Fruit fly (Drosophila melanogaster) whole organism, embryonic: Measurements from ENCODE around the gene CG8543.

ENCODE experiments used
- ATbp ChIP-seq: fragments of 200-800 bp; sonication (Bioruptor generic); optimal IDR thresholded peaks from 2 replicates; lab custom pipeline; 2017; ENCODE audit warnings: missing biosample characterization, mild to moderate bottlenecking, missing genetic modification characterization, missing genetic modification reagents
- Atf-2 ChIP-seq: fragments of 200-800 bp; sonication (Bioruptor generic); optimal IDR thresholded peaks from 2 replicates; lab custom pipeline; 2016; ENCODE audit warnings: missing biosample characterization, missing genetic modification characterization
- CG10543 ChIP-seq: fragments of 200-800 bp; sonication (Bioruptor generic); optimal IDR thresholded peaks from 3 replicates; lab custom pipeline; 2017; ENCODE audit warnings: missing biosample characterization, mild to moderate bottlenecking, missing genetic modification characterization, moderate library complexity
- CG12104 ChIP-seq: fragments of 200-800 bp; sonication (Bioruptor generic); optimal IDR thresholded peaks from 3 replicates; lab custom pipeline; 2016; ENCODE audit warnings: missing biosample characterization, missing genetic modification characterization
- CG1233 ChIP-seq: fragments of 200-800 bp; sonication (Bioruptor generic); optimal IDR thresholded peaks from 4 replicates; lab custom pipeline; 2018; ENCODE audit warnings: missing biosample characterization, mild to moderate bottlenecking, missing genetic modification characterization
- CG13296 ChIP-seq: fragments of 200-800 bp; sonication (Bioruptor generic); optimal IDR thresholded peaks from 3 replicates; lab custom pipeline; 2018; ENCODE audit warnings: missing biosample characterization, mild to moderate bottlenecking, missing genetic modification characterization
- CG17612 ChIP-seq: fragments of 200-800 bp; sonication (Bioruptor generic); IDR thresholded peaks from 2 replicates; pipeline ENCODE4 v1.3.6; 2022; ENCODE audit warnings: missing biosample characterization, missing genetic modification characterization
- CG18011 ChIP-seq: fragments of 200-800 bp; sonication (Bioruptor generic); optimal IDR thresholded peaks from 2 replicates; lab custom pipeline; 2017; ENCODE audit warnings: missing biosample characterization, missing genetic modification characterization, mild to moderate bottlenecking, moderate library complexity, missing genotype
- CG2129 ChIP-seq: fragments of 200-800 bp; sonication (Bioruptor generic); IDR thresholded peaks from 2 replicates; pipeline ENCODE4 v1.3.6; 2022; ENCODE audit warnings: missing biosample characterization, missing genetic modification characterization; ENCODE audit not compliant: partially characterized antibody
- CG2199 ChIP-seq: fragments of 200-800 bp; sonication (Bioruptor generic); IDR thresholded peaks from 3 replicates; pipeline ENCODE4 v1.3.6; 2022; ENCODE audit warnings: missing biosample characterization, missing genetic modification characterization
- CG34376 ChIP-seq: fragments of 200-800 bp; sonication (Bioruptor generic); optimal IDR thresholded peaks from 2 replicates; lab custom pipeline; 2018; ENCODE audit warnings: missing biosample characterization, mild to moderate bottlenecking, missing genetic modification characterization
- CG4282 ChIP-seq: fragments of 200-800 bp; sonication (Bioruptor generic); optimal IDR thresholded peaks from 2 replicates; lab custom pipeline; 2016; ENCODE audit warnings: missing biosample characterization, missing genetic modification characterization
- CG43689 ChIP-seq: fragments of 200-800 bp; sonication (Bioruptor generic); IDR thresholded peaks from 2 replicates; pipeline ENCODE4 v1.3.6; 2022; ENCODE audit warnings: missing biosample characterization, missing genetic modification characterization
- CG4404 ChIP-seq: fragments of 200-800 bp; sonication (Bioruptor generic); IDR thresholded peaks from 2 replicates; pipeline ENCODE4 v1.3.6; 2022; ENCODE audit warnings: missing biosample characterization, missing genetic modification characterization
- CG6683 ChIP-seq: fragments of 200-800 bp; sonication (Bioruptor generic); optimal IDR thresholded peaks from 2 replicates; lab custom pipeline; 2017; ENCODE audit warnings: missing biosample characterization, mild to moderate bottlenecking, missing genetic modification characterization, missing genetic modification reagents
- CG7745 ChIP-seq: fragments of 200-800 bp; sonication (Bioruptor generic); optimal IDR thresholded peaks from 2 replicates; lab custom pipeline; 2018; ENCODE audit warnings: missing biosample characterization, mild to moderate bottlenecking, missing genetic modification characterization, moderate library complexity
- CG8765 ChIP-seq: fragments of 200-800 bp; sonication (Bioruptor generic); IDR thresholded peaks from 2 replicates; pipeline ENCODE4 v1.3.6; 2022; ENCODE audit warnings: missing biosample characterization, missing genetic modification characterization
- CG9609 ChIP-seq: fragments of 200-800 bp; sonication (Bioruptor generic); optimal IDR thresholded peaks from 3 replicates; lab custom pipeline; 2016; ENCODE audit warnings: missing biosample characterization, missing genetic modification characterization
- CG9727 ChIP-seq: fragments of 200-800 bp; sonication (Bioruptor generic); optimal IDR thresholded peaks from 3 replicates; lab custom pipeline; 2017; ENCODE audit warnings: missing biosample characterization, mild to moderate bottlenecking, missing genetic modification characterization
- CrebB ChIP-seq: fragments of 200-800 bp; sonication (Bioruptor generic); optimal IDR thresholded peaks from 3 replicates; lab custom pipeline; 2018; ENCODE audit warnings: missing biosample characterization, mild to moderate bottlenecking, missing genetic modification characterization
- Dip2 ChIP-seq: fragments of 200-800 bp; sonication (Bioruptor generic); IDR thresholded peaks from 2 replicates; pipeline ENCODE4 v1.3.6; 2022; ENCODE audit warnings: missing biosample characterization, missing genetic modification characterization
- Dp ChIP-seq: fragments of 200-800 bp; sonication (Bioruptor generic); optimal IDR thresholded peaks from 2 replicates; lab custom pipeline; 2018; ENCODE audit warnings: missing biosample characterization, mild to moderate bottlenecking, missing genetic modification characterization, moderate library complexity
- Ets65A ChIP-seq: fragments of 200-800 bp; sonication (Bioruptor generic); peaks from one replicate; lab custom pipeline; 2016; ENCODE audit warnings: missing biosample characterization, missing genetic modification characterization
- Fer1 ChIP-seq: fragments of 200-800 bp; sonication (Bioruptor generic); optimal IDR thresholded peaks from 2 replicates; lab custom pipeline; 2017; ENCODE audit warnings: missing biosample characterization, mild to moderate bottlenecking, missing genetic modification characterization
- HLHmδ ChIP-seq: fragments of 200-800 bp; sonication (Bioruptor generic); optimal IDR thresholded peaks from 2 replicates; lab custom pipeline; 2018; ENCODE audit warnings: missing biosample characterization, mild to moderate bottlenecking, missing genetic modification characterization, moderate library complexity
- HmgZ ChIP-seq: fragments of 200-800 bp; sonication (Bioruptor generic); optimal IDR thresholded peaks from 2 replicates; lab custom pipeline; 2018; ENCODE audit warnings: missing biosample characterization, mild to moderate bottlenecking, missing genetic modification characterization
- Hr3 ChIP-seq: fragments of 200-800 bp; sonication (Bioruptor generic); optimal IDR thresholded peaks from 3 replicates; lab custom pipeline; 2016; ENCODE audit warnings: missing biosample characterization, missing genetic modification characterization
- Jarid2 ChIP-seq: fragments of 200-800 bp; sonication (Bioruptor generic); optimal IDR thresholded peaks from 3 replicates; lab custom pipeline; 2017; ENCODE audit warnings: mild to moderate bottlenecking, missing biosample characterization, missing genetic modification reagents, missing genetic modification characterization
- MBD-R2 ChIP-seq: fragments of 200-800 bp; sonication (Bioruptor generic); IDR thresholded peaks from 2 replicates; pipeline ENCODE4 v1.3.6; 2022; ENCODE audit warnings: missing biosample characterization, missing genetic modification characterization
- Rx ChIP-seq: fragments of 200-800 bp; sonication (Bioruptor generic); IDR thresholded peaks from 2 replicates; pipeline ENCODE4 v1.3.6; 2022; ENCODE audit warnings: missing biosample characterization, missing genetic modification characterization
- Vsx1 ChIP-seq: fragments of 200-800 bp; sonication (Bioruptor generic); optimal IDR thresholded peaks from 2 replicates; lab custom pipeline; 2017; ENCODE audit warnings: missing biosample characterization, mild to moderate bottlenecking, missing genetic modification characterization, missing genetic modification reagents
- Xbp1 ChIP-seq: fragments of 200-800 bp; sonication (Bioruptor generic); optimal IDR thresholded peaks from 3 replicates; lab custom pipeline; 2016; ENCODE audit warnings: missing biosample characterization, mild to moderate bottlenecking, missing genetic modification characterization
- bab2 ChIP-seq: fragments of 200-800 bp; sonication (Bioruptor generic); optimal IDR thresholded peaks from 2 replicates; lab custom pipeline; 2016; ENCODE audit warnings: missing biosample characterization, missing genetic modification characterization
- bowl ChIP-seq: fragments of 200-800 bp; sonication (Bioruptor generic); IDR thresholded peaks from 2 replicates; pipeline ENCODE4 v1.3.6; 2022; ENCODE audit warnings: missing biosample characterization, missing genetic modification characterization
- btn ChIP-seq: fragments of 200-800 bp; sonication (Bioruptor generic); optimal IDR thresholded peaks from 2 replicates; lab custom pipeline; 2016; ENCODE audit warnings: missing biosample characterization, missing genetic modification characterization
- ci ChIP-seq: fragments of 200-800 bp; sonication (Bioruptor generic); IDR thresholded peaks from 3 replicates; pipeline ENCODE4 v1.3.6; 2022; ENCODE audit warnings: missing biosample characterization, missing genetic modification characterization
- corto ChIP-seq: fragments of 200-800 bp; sonication (Bioruptor generic); optimal IDR thresholded peaks from 2 replicates; lab custom pipeline; 2016; ENCODE audit warnings: missing biosample characterization, mild to moderate bottlenecking, missing genetic modification characterization, moderate library complexity
- ftz-f1 ChIP-seq: fragments of 200-800 bp; sonication (Bioruptor generic); optimal IDR thresholded peaks from 2 replicates; lab custom pipeline; 2016; ENCODE audit warnings: missing biosample characterization, missing genetic modification characterization
- gsb-n ChIP-seq: fragments of 200-800 bp; sonication (Bioruptor generic); optimal IDR thresholded peaks from 3 replicates; lab custom pipeline; 2018; ENCODE audit warnings: missing biosample characterization, mild to moderate bottlenecking, missing genetic modification characterization
- lmd ChIP-seq: fragments of 200-800 bp; sonication (Bioruptor generic); IDR thresholded peaks from 2 replicates; pipeline ENCODE4 v1.3.6; 2022; ENCODE audit warnings: missing biosample characterization, missing genetic modification characterization
- oc ChIP-seq: fragments of 200-800 bp; sonication (Bioruptor generic); optimal IDR thresholded peaks from 2 replicates; lab custom pipeline; 2018; ENCODE audit warnings: missing biosample characterization, mild to moderate bottlenecking, missing genetic modification characterization, moderate library complexity
- pfk ChIP-seq: fragments of 200-800 bp; sonication (Bioruptor generic); optimal IDR thresholded peaks from 2 replicates; lab custom pipeline; 2018; ENCODE audit warnings: missing biosample characterization, mild to moderate bottlenecking, missing genetic modification characterization, moderate library complexity
- salm ChIP-seq: fragments of 200-800 bp; sonication (Bioruptor generic); optimal IDR thresholded peaks from 2 replicates; lab custom pipeline; 2018; ENCODE audit warnings: missing biosample characterization, mild to moderate bottlenecking, missing genetic modification characterization
- scrt ChIP-seq: fragments of 200-800 bp; sonication (Bioruptor generic); optimal IDR thresholded peaks from 2 replicates; lab custom pipeline; 2018; ENCODE audit warnings: missing biosample characterization, mild to moderate bottlenecking, missing genetic modification characterization, moderate library complexity
- shn ChIP-seq: fragments of 200-800 bp; sonication (Bioruptor generic); optimal IDR thresholded peaks from 3 replicates; lab custom pipeline; 2016; ENCODE audit warnings: missing biosample characterization, missing genetic modification characterization
- sim ChIP-seq: fragments of 200-800 bp; sonication (Bioruptor generic); IDR thresholded peaks from 2 replicates; pipeline ENCODE4 v1.3.6; 2022; ENCODE audit warnings: missing biosample characterization, missing genetic modification characterization
- slbo ChIP-seq: fragments of 200-800 bp; sonication (Bioruptor generic); IDR thresholded peaks from 2 replicates; pipeline ENCODE4 v1.3.6; 2022; ENCODE audit warnings: missing biosample characterization, missing genetic modification characterization
- tap ChIP-seq: fragments of 200-800 bp; optimal IDR thresholded peaks from 3 replicates; lab custom pipeline; 2019; ENCODE audit warnings: missing biosample characterization, mild to moderate bottlenecking, missing genetic modification characterization, moderate library complexity
- tin ChIP-seq: fragments of 200-800 bp; sonication (Bioruptor generic); optimal IDR thresholded peaks from 3 replicates; lab custom pipeline; 2016; ENCODE audit warnings: missing biosample characterization, missing genetic modification characterization

CG8543 gene

dm6 chr3L:7510414-7511384 is 40.6 kb upstream of the CG8543 start, which contains the start of gene CG7546 (continued):
- TF ChIP-seq HLHmδ (no peak), ftz-f1 (no peak), Dp (GFP tag; lab: Kevin White, UChicago) (peak; percentile 93), Dip2 (GFP tag; lab: Robert Waterston, UW) (no peak), Jarid2 (no peak), Ets65A (GFP tag; lab: Kevin White, UChicago) (peak; percentile 18), CG17612 (GFP tag; lab: Robert Waterston, UW) (no peak), Fer1 (GFP tag; lab: Kevin White, UChicago) (no peak), CrebB (tag; lab: Kevin White, UChicago) (no peak), CG4404 (GFP tag; lab: Robert Waterston, UW) (no peak), ci (0 out of 3 replicates have a peak, but pooled peaks have one; percentile 21), Hr3 (GFP tag; lab: Kevin White, UChicago) (peak; percentile 56), Atf-2 (GFP tag; lab: Kevin White, UChicago) (peak; percentile 35), CG4282 (no peak), shn (GFP tag; lab: Kevin White, UChicago) (no peak), CG6683 (GFP tag; lab: Kevin White, UChicago) (no peak), Rx (no peak), HmgZ (tag; lab: Kevin White, UChicago) (no peak), bab2 (GFP tag; lab: Kevin White, UChicago) (no peak), btn (GFP tag; lab: Kevin White, UChicago) (no peak), CG13296 (no peak), CG12104 (peak; percentile 50), Xbp1 (GFP tag; lab: Kevin White, UChicago) (peak; percentile 63), CG1233 (GFP tag; lab: Kevin White, UChicago) (no peak), bowl (GFP tag; lab: Robert Waterston, UW) (no peak), tin (peak; percentile 10), CG2199 (GFP tag; lab: Robert Waterston, UW) (no peak), oc (tag; lab: Kevin White, UChicago) (no peak), salm (tag; lab: Kevin White, UChicago) (no peak), tap (tag; lab: Kevin White, UChicago) (no peak), gsb-n (tag; lab: Kevin White, UChicago) (no peak), CG9727 (GFP tag; lab: Kevin White, UChicago) (peak; percentile 13), scrt (GFP tag; lab: Kevin White, UChicago) (no peak), pfk (no peak), CG8765 (GFP tag; lab: Robert Waterston, UW) (no peak), CG10543 (GFP tag; lab: Kevin White, UChicago) (peak; percentile 22), CG9609 (no peak), CG2129 (GFP tag; lab: Robert Waterston, UW) (no peak), Vsx1 (GFP tag; lab: Kevin White, UChicago) (no peak), sim (no peak), ATbp (GFP tag; lab: Kevin White, UChicago) (no peak), corto (GFP tag; lab: Kevin White, UChicago) (no peak), MBD-R2 (peak; percentile 64), lmd (peak; percentile 41; the same call in 1 of the 2 replicates), CG34376 (GFP tag; lab: Kevin White, UChicago) (no peak), CG43689 (no peak), slbo (GFP tag; lab: Robert Waterston, UW) (peak; percentile 69), CG18011 (GFP tag; lab: Kevin White, UChicago) (no peak), CG7745 (tag; lab: Kevin White, UChicago) (no peak)
